Worm (Caenorhabditis elegans) whole organism, L1 larva: ENCODE results near the gene T10H9.1.

Source experiments
- F16B12.6 ChIP-seq: fragments of 150-350 bp; optimal IDR thresholded peaks from 2 replicates; lab custom pipeline; 2014; ENCODE audit warnings: missing biosample characterization, missing genetic modification characterization
- Y116A8C.19 ChIP-seq: sonication (generic microtip); optimal IDR thresholded peaks from 2 replicates; lab custom pipeline; 2016; ENCODE audit warnings: missing compliant biosample characterization, missing genetic modification characterization, borderline replicate concordance
- alr-1 ChIP-seq: fragments of 200-800 bp; sonication (Bioruptor generic); optimal IDR thresholded peaks from 2 replicates; lab custom pipeline; 2018; ENCODE audit warnings: borderline replicate concordance, mild to moderate bottlenecking, missing genetic modification characterization, missing compliant biosample characterization
- aly-2 ChIP-seq: fragments of 150-350 bp; optimal IDR thresholded peaks from 2 replicates; lab custom pipeline; 2014; ENCODE audit warnings: missing biosample characterization, missing genetic modification characterization
- ama-1 ChIP-seq: fragments of 150-350 bp; optimal IDR thresholded peaks from 2 replicates; lab custom pipeline; 2014
- blmp-1 ChIP-seq: fragments of 150-350 bp; optimal IDR thresholded peaks from 2 replicates; lab custom pipeline; 2014; ENCODE audit warnings: missing biosample characterization, missing genetic modification characterization
- ceh-63 ChIP-seq: fragments of 200-800 bp; sonication (Bioruptor generic); optimal IDR thresholded peaks from 2 replicates; lab custom pipeline; 2018; ENCODE audit warnings: mild to moderate bottlenecking, missing genetic modification characterization, missing compliant biosample characterization
- ceh-8 ChIP-seq: fragments of 200-800 bp; sonication (Bioruptor generic); optimal IDR thresholded peaks from 2 replicates; lab custom pipeline; 2018; ENCODE audit warnings: mild to moderate bottlenecking, missing genetic modification characterization, moderate library complexity, missing compliant biosample characterization
- ceh-82 ChIP-seq, 3 experiments: fragments of 150-350 bp in 1 of 3; sonication (generic microtip) in 2 of 3; optimal IDR thresholded peaks; 2 replicates each; lab custom pipeline; 2014 to 2017; ENCODE audit warnings: missing biosample characterization in 3 of 3, missing genetic modification characterization in 3 of 3
- ceh-88 ChIP-seq: fragments of 200-800 bp; sonication (Bioruptor generic); IDR thresholded peaks from 2 replicates; pipeline ENCODE4 v1.3.6; 2022; ENCODE audit warnings: missing genetic modification characterization, missing compliant biosample characterization
- dpl-1 ChIP-seq, 3 experiments: fragments of 150-350 bp in 2 of 3; sonication (generic microtip) in 1 of 3; optimal IDR thresholded peaks; 2 replicates each; lab custom pipeline; 2014 to 2017; ENCODE audit warnings: missing biosample characterization in 3 of 3, missing genetic modification characterization in 3 of 3, missing genetic modification reagents in 3 of 3
- dsc-1 ChIP-seq: sonication (generic microtip); optimal IDR thresholded peaks from 2 replicates; lab custom pipeline; 2016; ENCODE audit warnings: mild to moderate bottlenecking, missing genetic modification characterization, missing compliant biosample characterization
- efl-1 ChIP-seq, 4 experiments: fragments of 150-350 bp; optimal IDR thresholded peaks in 3 of 4; peaks in 1 of 4; 1 replicate in 1 of 4; 2 replicates in 3 of 4; lab custom pipeline; 2014; ENCODE audit warnings: missing biosample characterization in 2 of 4, missing genetic modification characterization in 2 of 4, missing genetic modification reagents in 2 of 4
- efl-3 ChIP-seq: fragments of 200-800 bp; sonication (Bioruptor generic); optimal IDR thresholded peaks from 2 replicates; lab custom pipeline; 2018; ENCODE audit warnings: mild to moderate bottlenecking, missing genetic modification characterization, missing compliant biosample characterization
- egl-13 ChIP-seq: sonication (generic microtip); optimal IDR thresholded peaks from 2 replicates; lab custom pipeline; 2016; ENCODE audit warnings: missing genotype, missing genetic modification reagents, missing genetic modification characterization, missing compliant biosample characterization
- elt-3 ChIP-seq, 6 experiments: fragments of 150-350 bp in 1 of 6; sonication (generic microtip); optimal IDR thresholded peaks; 2 replicates each; lab custom pipeline; 2017 to 2018; ENCODE audit warnings: missing biosample characterization in 6 of 6, missing genetic modification characterization in 6 of 6, inconsistent platforms in 1 of 6
- fkh-4 ChIP-seq: sonication (generic microtip); optimal IDR thresholded peaks from 2 replicates; lab custom pipeline; 2016; ENCODE audit warnings: missing compliant biosample characterization, missing genetic modification characterization, borderline replicate concordance
- hlh-17 ChIP-seq: fragments of 200-800 bp; sonication (Bioruptor generic); optimal IDR thresholded peaks from 2 replicates; lab custom pipeline; 2018; ENCODE audit warnings: missing genetic modification characterization, mild to moderate bottlenecking, missing compliant biosample characterization, moderate library complexity, borderline replicate concordance
- hlh-4 ChIP-seq: sonication (generic microtip); optimal IDR thresholded peaks from 2 replicates; lab custom pipeline; 2016; ENCODE audit warnings: mild to moderate bottlenecking, missing genetic modification characterization, missing compliant biosample characterization
- isw-1 ChIP-seq: fragments of 200-800 bp; sonication (Bioruptor generic); IDR thresholded peaks from 2 replicates; pipeline ENCODE4 v1.3.6; 2022; ENCODE audit warnings: missing genetic modification characterization, missing compliant biosample characterization
- jun-1 ChIP-seq: fragments of 150-350 bp; optimal IDR thresholded peaks from 2 replicates; lab custom pipeline; 2014; ENCODE audit warnings: missing biosample characterization, missing genetic modification reagents, missing genetic modification characterization
- lin-13 ChIP-seq: fragments of 150-350 bp; optimal IDR thresholded peaks from 2 replicates; lab custom pipeline; 2014; ENCODE audit warnings: missing biosample characterization, missing genetic modification reagents, missing genetic modification characterization
- lin-35 ChIP-seq, 2 experiments: fragments of 150-350 bp; optimal IDR thresholded peaks; 2 replicates each; lab custom pipeline; 2014; ENCODE audit warnings: missing biosample characterization in 2 of 2, missing genetic modification characterization in 2 of 2, missing genetic modification reagents in 2 of 2
- lin-39 ChIP-seq: fragments of 150-350 bp; optimal IDR thresholded peaks from 2 replicates; lab custom pipeline; 2014; ENCODE audit warnings: missing biosample characterization, missing genetic modification reagents, missing genetic modification characterization
- lsy-2 ChIP-seq, 2 experiments: fragments of 150-350 bp; optimal IDR thresholded peaks; 2 replicates each; lab custom pipeline; 2014; ENCODE audit warnings: missing biosample characterization in 2 of 2, missing genetic modification characterization in 2 of 2
- mef-2 ChIP-seq: fragments of 150-350 bp; optimal IDR thresholded peaks from 2 replicates; lab custom pipeline; 2014; ENCODE audit warnings: missing biosample characterization, missing genetic modification characterization
- nhr-11 ChIP-seq: fragments of 150-350 bp; optimal IDR thresholded peaks from 2 replicates; lab custom pipeline; 2014; ENCODE audit warnings: missing biosample characterization, missing genetic modification characterization
- nhr-47 ChIP-seq: sonication (generic microtip); optimal IDR thresholded peaks from 2 replicates; lab custom pipeline; 2016; ENCODE audit warnings: mild to moderate bottlenecking, missing genetic modification characterization, moderate library complexity, missing compliant biosample characterization
- nhr-71 ChIP-seq: sonication (generic microtip); optimal IDR thresholded peaks from 2 replicates; lab custom pipeline; 2016; ENCODE audit warnings: mild to moderate bottlenecking, missing genetic modification characterization, moderate library complexity, missing compliant biosample characterization
- nhr-76 ChIP-seq: sonication (generic microtip); optimal IDR thresholded peaks from 2 replicates; lab custom pipeline; 2017; ENCODE audit warnings: missing biosample characterization, missing genetic modification characterization
- nhr-84 ChIP-seq: sonication (generic microtip); optimal IDR thresholded peaks from 2 replicates; lab custom pipeline; 2017; ENCODE audit warnings: missing biosample characterization, missing genetic modification characterization
- nhr-90 ChIP-seq: sonication (generic microtip); optimal IDR thresholded peaks from 2 replicates; lab custom pipeline; 2016; ENCODE audit warnings: mild to moderate bottlenecking, missing genetic modification characterization, missing compliant biosample characterization; ENCODE audit not compliant: poor library complexity
- pag-3 ChIP-seq: sonication (generic microtip); optimal IDR thresholded peaks from 2 replicates; lab custom pipeline; 2017; ENCODE audit warnings: missing genetic modification characterization, mild to moderate bottlenecking, missing compliant biosample characterization, antibody characterized with exemption, borderline replicate concordance; ENCODE audit not compliant: insufficient read depth
- pax-3 ChIP-seq: fragments of 200-800 bp; sonication (Bioruptor generic); optimal IDR thresholded peaks from 2 replicates; lab custom pipeline; 2018; ENCODE audit warnings: mild to moderate bottlenecking, missing genetic modification characterization, moderate library complexity, missing compliant biosample characterization
- pqm-1 ChIP-seq: sonication (generic microtip); optimal IDR thresholded peaks from 3 replicates; lab custom pipeline; 2017; ENCODE audit warnings: missing biosample characterization, missing genetic modification characterization
- skn-1 ChIP-seq: fragments of 150-350 bp; optimal IDR thresholded peaks from 2 replicates; lab custom pipeline; 2014; ENCODE audit warnings: missing biosample characterization, missing genetic modification characterization
- snpc-4 ChIP-seq: fragments of 150-350 bp; optimal IDR thresholded peaks from 2 replicates; lab custom pipeline; 2014; ENCODE audit warnings: missing biosample characterization, missing genetic modification characterization
- snu-23 ChIP-seq: sonication (generic microtip); optimal IDR thresholded peaks from 2 replicates; lab custom pipeline; 2016; ENCODE audit warnings: missing genetic modification characterization, missing compliant biosample characterization
- sup-37 ChIP-seq: fragments of 200-800 bp; sonication (Bioruptor generic); optimal IDR thresholded peaks from 2 replicates; lab custom pipeline; 2018; ENCODE audit warnings: mild to moderate bottlenecking, missing genetic modification characterization, missing compliant biosample characterization
- tlp-1 ChIP-seq: fragments of 150-350 bp; optimal IDR thresholded peaks from 2 replicates; lab custom pipeline; 2014; ENCODE audit warnings: missing biosample characterization, missing genetic modification characterization
- unc-130 ChIP-seq: fragments of 150-350 bp; optimal IDR thresholded peaks from 2 replicates; lab custom pipeline; 2017; ENCODE audit warnings: missing biosample characterization, missing genetic modification characterization, inconsistent platforms
- unc-30 ChIP-seq: sonication (generic microtip); optimal IDR thresholded peaks from 2 replicates; lab custom pipeline; 2017; ENCODE audit warnings: missing biosample characterization, missing genetic modification characterization
- xbp-1 ChIP-seq: sonication (generic microtip); optimal IDR thresholded peaks from 2 replicates; lab custom pipeline; 2016; ENCODE audit warnings: missing genetic modification characterization, missing compliant biosample characterization
- ztf-11 ChIP-seq, 2 experiments: sonication (generic microtip); optimal IDR thresholded peaks; 2 replicates each; lab custom pipeline; 2016 to 2017; ENCODE audit warnings: missing genetic modification characterization in 2 of 2, missing biosample characterization in 1 of 2, missing compliant biosample characterization in 1 of 2

Gene T10H9.1

ce11 chrV:6606197-6606596 is 43.2 kb upstream of the T10H9.1 start (continued):
- TF ChIP-seq skn-1 (tag; lab: Kevin White, UChicago) (peak; percentile 32), elt-3 (tag; optimal IDR thresholded peaks at IDR 0.05; lab: Kevin White, UChicago) (peak in 2 of 6 experiments; percentile 6 to 22)

ce11 chrV:6611058-6611457 is 38.4 kb upstream of the T10H9.1 start, which contains the start of gene gon-14:
TSS of gene gon-14 (minus strand) at chrV:6611158.
- TF ChIP-seq nhr-71 (tag; lab: Kevin White, UChicago) (no peak), pag-3 (tag; lab: Kevin White, UChicago) (no peak)

ce11 chrV:6611504-6611903 is 37.9 kb upstream of the T10H9.1 start:
- peak in 2 of 3 experiments; percentile 29 to 54 for TF ChIP-seq dpl-1 (GFP tag; optimal IDR thresholded peaks at IDR 0.05; lab: Kevin White, UChicago)
- TF ChIP-seq lsy-2 (tag; optimal IDR thresholded peaks at IDR 0.05; lab: Kevin White, UChicago): peak; percentile 43 to 94
- TF ChIP-seq lin-35 (GFP tag; optimal IDR thresholded peaks at IDR 0.05; lab: Kevin White, UChicago): peak; percentile 10 to 45
- peak in 1 of 3 experiments; percentile 5 for TF ChIP-seq ceh-82 (tag; optimal IDR thresholded peaks at IDR 0.05; lab: Kevin White, UChicago)
- TF ChIP-seq nhr-11 (tag; lab: Kevin White, UChicago): no peak
- TF ChIP-seq efl-1 (optimal IDR thresholded peaks at IDR 0.05; lab: Kevin White, UChicago): peak; percentile 29 to 48
- TF ChIP-seq efl-1 (GFP tag; optimal IDR thresholded peaks at IDR 0.05 in 1 of 2; lab: Kevin White, UChicago): peak in 1 of 2 experiments; percentile 43
- peak; percentile 34 for TF ChIP-seq blmp-1
- no peak for TF ChIP-seq ztf-11 (tag; optimal IDR thresholded peaks at IDR 0.05; lab: Kevin White, UChicago)
- TF ChIP-seq unc-130 (tag; lab: Kevin White, UChicago): no peak
- TF ChIP-seq pag-3 (tag; lab: Kevin White, UChicago): no peak
- TF ChIP-seq dsc-1 (tag; lab: Kevin White, UChicago): no peak
- TF ChIP-seq jun-1 (tag; lab: Kevin White, UChicago): no peak
- no peak for TF ChIP-seq unc-30 (tag; lab: Kevin White, UChicago)
- no peak for TF ChIP-seq egl-13
- no peak for TF ChIP-seq lin-13 (GFP tag; lab: Kevin White, UChicago)
- peak; percentile 70 for TF ChIP-seq F16B12.6 (tag; lab: Kevin White, UChicago)
- TF ChIP-seq nhr-84 (tag; lab: Kevin White, UChicago): no peak

ce11 chrV:6614152-6614734 is 35.2 kb upstream of the T10H9.1 start, which contains the start of gene cpr-4:
TSS of gene cpr-4 (plus strand) at chrV:6614674.
- TF ChIP-seq pax-3 (tag; lab: Kevin White, UChicago) (no peak), nhr-90 (peak; percentile 48), ceh-8 (no peak), mef-2 (tag; lab: Kevin White, UChicago) (no peak), nhr-47 (tag; lab: Kevin White, UChicago) (no peak), elt-3 (tag; optimal IDR thresholded peaks at IDR 0.05; lab: Kevin White, UChicago) (no peak), alr-1 (tag; lab: Kevin White, UChicago) (no peak), fkh-4 (tag; lab: Kevin White, UChicago) (no peak), sup-37 (GFP tag; lab: Kevin White, UChicago) (no peak), snu-23 (GFP tag; lab: Kevin White, UChicago) (no peak), efl-3 (GFP tag; lab: Kevin White, UChicago) (no peak), nhr-76 (tag; lab: Kevin White, UChicago) (no peak), lin-39 (tag; lab: Kevin White, UChicago) (no peak), isw-1 (GFP tag; lab: Robert Waterston, UW) (no peak), hlh-17 (GFP tag; lab: Kevin White, UChicago) (no peak), ceh-88 (GFP tag; lab: Robert Waterston, UW) (no peak), lsy-2 (tag; optimal IDR thresholded peaks at IDR 0.05; lab: Kevin White, UChicago) (peak in 1 of 2 experiments; percentile 5), hlh-4 (tag; lab: Kevin White, UChicago) (no peak), snpc-4 (tag; lab: Kevin White, UChicago) (no peak), aly-2 (tag; lab: Kevin White, UChicago) (no peak), lin-35 (GFP tag; optimal IDR thresholded peaks at IDR 0.05; lab: Kevin White, UChicago) (peak in 1 of 2 experiments; percentile 44), tlp-1 (tag; lab: Kevin White, UChicago) (peak; percentile 34), nhr-71 (tag; lab: Kevin White, UChicago) (peak; percentile 48), Y116A8C.19 (tag; lab: Kevin White, UChicago) (no peak), ceh-63 (GFP tag; lab: Kevin White, UChicago) (no peak), ama-1 (lab: Kevin White, UChicago) (peak; percentile 28), pqm-1 (tag; lab: Kevin White, UChicago) (peak; percentile 94), skn-1 (tag; lab: Kevin White, UChicago) (peak; percentile 10), xbp-1 (tag; lab: Kevin White, UChicago) (no peak)
